Fruit fly (Drosophila melanogaster) whole organism, adult: ENCODE data around the gene CG8861.

Experiments used
- CG11617 ChIP-seq: fragments of 200-800 bp; sonication (Bioruptor generic); optimal IDR thresholded peaks from 2 replicates; lab custom pipeline; 2017; ENCODE audit warnings: mild to moderate bottlenecking, missing biosample characterization, missing genetic modification reagents, missing genetic modification characterization
- CG12768 ChIP-seq: fragments of 200-800 bp; sonication (Bioruptor generic); optimal IDR thresholded peaks from 2 replicates; lab custom pipeline; 2017; ENCODE audit warnings: missing biosample characterization, missing genetic modification characterization, mild to moderate bottlenecking, moderate library complexity, missing genetic modification reagents
- CG1620 ChIP-seq: fragments of 200-800 bp; sonication (Bioruptor generic); optimal IDR thresholded peaks from 2 replicates; lab custom pipeline; 2016; ENCODE audit warnings: missing biosample characterization, missing genetic modification characterization
- CG33017 ChIP-seq: fragments of 200-800 bp; sonication (Bioruptor generic); optimal IDR thresholded peaks from 2 replicates; lab custom pipeline; 2018; ENCODE audit warnings: missing biosample characterization, mild to moderate bottlenecking, missing genetic modification characterization, moderate library complexity
- CG5204 ChIP-seq: fragments of 200-800 bp; sonication (Bioruptor generic); optimal IDR thresholded peaks from 2 replicates; lab custom pipeline; 2016; ENCODE audit warnings: missing biosample characterization, missing genetic modification characterization
- CG7101 ChIP-seq: fragments of 200-800 bp; sonication (Bioruptor generic); optimal IDR thresholded peaks from 2 replicates; lab custom pipeline; 2018; ENCODE audit warnings: missing biosample characterization, mild to moderate bottlenecking, missing genetic modification characterization, moderate library complexity
- Clk ChIP-seq: fragments of 200-800 bp; sonication (Bioruptor generic); optimal IDR thresholded peaks from 2 replicates; lab custom pipeline; 2017; ENCODE audit warnings: missing biosample characterization, missing genetic modification characterization
- Crg-1 ChIP-seq: fragments of 200-800 bp; sonication (Bioruptor generic); optimal IDR thresholded peaks from 2 replicates; lab custom pipeline; 2016; ENCODE audit warnings: missing biosample characterization, missing genetic modification characterization
- Hr96 ChIP-seq: fragments of 200-800 bp; sonication (Bioruptor generic); optimal IDR thresholded peaks from 2 replicates; lab custom pipeline; 2016; ENCODE audit warnings: missing biosample characterization, missing genetic modification characterization
- kay ChIP-seq: fragments of 200-800 bp; sonication (Bioruptor generic); peaks from one replicate; lab custom pipeline; 2016; ENCODE audit warnings: missing biosample characterization, missing genetic modification characterization, borderline replicate concordance
- pad ChIP-seq: fragments of 200-800 bp; sonication (Bioruptor generic); optimal IDR thresholded peaks from 3 replicates; lab custom pipeline; 2017; ENCODE audit warnings: missing biosample characterization, missing genetic modification characterization, mild to moderate bottlenecking, moderate library complexity, missing genetic modification reagents
- tj ChIP-seq: fragments of 200-800 bp; sonication (Bioruptor generic); optimal IDR thresholded peaks from 3 replicates; lab custom pipeline; 2017; ENCODE audit warnings: missing biosample characterization, mild to moderate bottlenecking, missing genetic modification characterization, moderate library complexity
- toe ChIP-seq: fragments of 200-800 bp; sonication (Bioruptor generic); optimal IDR thresholded peaks from 2 replicates; lab custom pipeline; 2016; ENCODE audit warnings: missing biosample characterization, missing genetic modification characterization

DNA sequence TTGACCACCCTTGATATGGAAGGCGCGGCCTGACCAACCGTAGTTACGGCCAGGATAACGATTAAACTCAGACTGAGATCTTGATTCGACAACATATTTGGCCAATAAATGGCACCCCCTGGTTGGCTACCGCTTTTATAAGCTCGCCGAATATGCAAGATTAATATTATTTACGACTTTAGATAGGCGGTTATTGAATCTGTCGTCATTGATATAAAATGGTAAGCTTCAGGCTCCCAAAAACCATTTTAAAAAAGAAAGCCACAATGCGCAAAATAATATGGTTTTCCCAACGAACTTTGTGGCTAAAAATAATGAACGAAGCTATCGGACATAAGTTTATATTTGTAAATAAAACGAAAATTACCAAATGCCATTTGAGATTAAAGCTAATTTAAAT lies 1.9 kb upstream of the CG8861 start, which contains the start of gene CG12951:
- TF ChIP-seq CG1620 = no peak
- no peak for TF ChIP-seq tj (GFP tag; lab: Kevin White, UChicago)
- no peak for TF ChIP-seq Hr96 (GFP tag; lab: Kevin White, UChicago)
- TF ChIP-seq CG7101 (tag; lab: Kevin White, UChicago) = no peak
- no peak for TF ChIP-seq CG33017 (tag; lab: Kevin White, UChicago)
- no peak for TF ChIP-seq kay (GFP tag; lab: Kevin White, UChicago)
- no peak for TF ChIP-seq toe (GFP tag; lab: Kevin White, UChicago)
- no peak for TF ChIP-seq CG12768
- no peak for TF ChIP-seq Crg-1
- TF ChIP-seq CG5204 (GFP tag; lab: Kevin White, UChicago) = no peak
- no peak for TF ChIP-seq pad (GFP tag; lab: Kevin White, UChicago)
- TF ChIP-seq Clk = no peak
- no peak for TF ChIP-seq CG11617 (GFP tag; lab: Kevin White, UChicago)
